Fruit fly (Drosophila melanogaster): Measurements from ENCODE around the gene Hrb87F.

The Hrb87F gene

DNA sequence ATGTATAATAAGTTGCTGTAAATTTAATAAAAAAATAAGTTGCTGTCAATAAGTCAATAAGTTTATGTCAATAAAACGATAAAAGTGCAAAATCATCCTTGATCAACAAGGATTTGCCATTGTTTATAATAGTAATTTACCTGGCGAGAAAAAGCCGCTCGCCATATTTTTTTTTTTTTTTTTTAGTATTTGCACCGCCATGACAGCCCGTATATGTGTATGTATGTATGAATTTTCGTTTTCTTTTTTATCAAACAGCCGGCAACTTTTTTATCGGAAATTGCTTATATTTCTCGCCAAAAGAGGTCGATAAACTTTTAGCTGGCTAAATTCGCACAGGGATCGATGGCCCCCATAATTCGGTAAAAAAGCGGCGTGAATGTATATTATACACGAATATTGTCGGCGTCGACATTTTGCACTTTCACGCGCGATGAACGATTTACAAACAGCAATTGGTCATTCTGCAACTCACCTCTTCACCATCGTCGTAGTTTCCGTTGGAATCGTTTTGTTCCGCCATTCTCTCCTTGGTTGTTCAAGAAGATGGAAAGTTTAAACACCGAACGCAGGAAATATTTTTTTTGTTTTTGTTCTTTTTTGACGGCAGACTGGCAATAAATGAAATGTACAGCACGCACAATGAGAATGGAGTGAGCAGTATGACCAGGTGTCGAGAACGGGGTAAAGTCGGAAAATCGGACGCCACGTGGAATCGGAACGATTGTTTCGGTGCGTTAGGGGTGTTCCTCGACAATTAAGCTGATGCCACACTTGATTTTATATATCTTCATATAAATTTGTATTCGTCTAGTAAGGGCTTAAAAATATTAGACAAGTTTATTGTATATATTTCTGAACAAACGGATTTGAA, at the start of gene Hrb87F (continued):
- no peak for TF ChIP-seq mam (GFP tag; optimal IDR thresholded peaks at IDR 0.05)
- no peak for TF ChIP-seq dmrt99B (tag; optimal IDR thresholded peaks at IDR 0.05)
- no peak for TF ChIP-seq CG10543 (GFP tag; optimal IDR thresholded peaks at IDR 0.05)
- peak; percentile 40; the same call in 1 of the 3 replicates for TF ChIP-seq CG11456 (GFP tag; IDR thresholded peaks at IDR 0.05)
- peak; percentile 14; the same call in 1 of the 2 replicates for TF ChIP-seq CG3847 (GFP tag; IDR thresholded peaks at IDR 0.05)
- peak; percentile 67 for TF ChIP-seq CG9932 (GFP tag; IDR thresholded peaks at IDR 0.05)
- TF ChIP-seq Nf-YC (tag; optimal IDR thresholded peaks at IDR 0.05), result no peak
- no peak for TF ChIP-seq crol (GFP tag; IDR thresholded peaks at IDR 0.05)
- no peak for TF ChIP-seq Optix (GFP tag; IDR thresholded peaks at IDR 0.05)
- TF ChIP-seq CG10654 (GFP tag; optimal IDR thresholded peaks at IDR 0.05), result no peak
- TF ChIP-seq CG10147 (GFP tag; optimal IDR thresholded peaks at IDR 0.05), result no peak
- peak; percentile 35 for TF ChIP-seq CG17568 (GFP tag; optimal IDR thresholded peaks at IDR 0.05)
- TF ChIP-seq Rx (GFP tag; IDR thresholded peaks at IDR 0.05), result no peak
- no peak for TF ChIP-seq CG11093 (GFP tag; IDR thresholded peaks at IDR 0.05)
- peak; percentile 85 for TF ChIP-seq MESR4 (GFP tag; optimal IDR thresholded peaks at IDR 0.05)
- peak; percentile 52; the same call in 1 of the 3 replicates for TF ChIP-seq ci (GFP tag; IDR thresholded peaks at IDR 0.05)
- TF ChIP-seq CrebB (tag; optimal IDR thresholded peaks at IDR 0.05), result peak; percentile 8
- no peak for TF ChIP-seq CG13287 (GFP tag; IDR thresholded peaks at IDR 0.05; ENCODE audit: partially characterized antibody)
- no peak for TF ChIP-seq slou (GFP tag; optimal IDR thresholded peaks at IDR 0.05)
- TF ChIP-seq CG34422 (GFP tag; IDR thresholded peaks at IDR 0.05), result peak; percentile 81; the same call in 1 of the 3 replicates
- no peak for TF ChIP-seq grau (tag; optimal IDR thresholded peaks at IDR 0.05)
- TF ChIP-seq zfh2 (GFP tag; optimal IDR thresholded peaks at IDR 0.05), result no peak
- peak; percentile 65 for TF ChIP-seq CG1603 (tag; optimal IDR thresholded peaks at IDR 0.05)
- no peak for TF ChIP-seq CG13624 (GFP tag; optimal IDR thresholded peaks at IDR 0.05)
- TF ChIP-seq chm (GFP tag; IDR thresholded peaks at IDR 0.05), result no peak
- 0 out of 2 replicates have a peak, but pooled peaks have one; percentile 9 for TF ChIP-seq bbx (GFP tag; IDR thresholded peaks at IDR 0.05; ENCODE audit: partially characterized antibody)
- TF ChIP-seq amos (GFP tag; IDR thresholded peaks at IDR 0.05; ENCODE audit: partially characterized antibody), result peak; percentile 25; the same call in 1 of the 2 replicates
- no peak for TF ChIP-seq HLH4C (GFP tag; IDR thresholded peaks at IDR 0.05; ENCODE audit: partially characterized antibody)
- TF ChIP-seq lola (GFP tag; optimal IDR thresholded peaks at IDR 0.05), result no peak
- no peak for TF ChIP-seq CG15073 (GFP tag; optimal IDR thresholded peaks at IDR 0.05)
- no peak for TF ChIP-seq zen2 (GFP tag; IDR thresholded peaks at IDR 0.05; ENCODE audit: partially characterized antibody)
- TF ChIP-seq CG10565 (GFP tag; optimal IDR thresholded peaks at IDR 0.05), result no peak
- no peak for TF ChIP-seq CG11247 (GFP tag; IDR thresholded peaks at IDR 0.05)
- TF ChIP-seq CG30020 (tag; optimal IDR thresholded peaks at IDR 0.05), result peak; percentile 93
- TF ChIP-seq eyg (GFP tag; optimal IDR thresholded peaks at IDR 0.05), result no peak
- TF ChIP-seq Trl (optimal IDR thresholded peaks at IDR 0.05), result no peak
- no peak for TF ChIP-seq Trl (GFP tag; optimal IDR thresholded peaks at IDR 0.05)
- TF ChIP-seq CG14014 (GFP tag; IDR thresholded peaks at IDR 0.05), result 0 out of 2 replicates have a peak, but pooled peaks have one; percentile 5
- TF ChIP-seq dati (GFP tag; IDR thresholded peaks at IDR 0.05), result no peak
- TF ChIP-seq CG32772 (GFP tag; IDR thresholded peaks at IDR 0.05), result peak; percentile 32; the same call in 1 of the 2 replicates
- no peak for TF ChIP-seq Bdp1 (GFP tag; optimal IDR thresholded peaks at IDR 0.05)
- no peak for TF ChIP-seq fd64A (GFP tag; optimal IDR thresholded peaks at IDR 0.05)
- TF ChIP-seq CG6765 (GFP tag; optimal IDR thresholded peaks at IDR 0.05), result no peak
- no peak for TF ChIP-seq C15 (GFP tag; IDR thresholded peaks at IDR 0.05)
- TF ChIP-seq sima (GFP tag; optimal IDR thresholded peaks at IDR 0.05), result no peak
- no peak for TF ChIP-seq Six4 (GFP tag; optimal IDR thresholded peaks at IDR 0.05)
- TF ChIP-seq phol (tag; optimal IDR thresholded peaks at IDR 0.05), result peak; percentile 84
- no peak for TF ChIP-seq CG6654 (GFP tag; optimal IDR thresholded peaks at IDR 0.05)
- no peak for TF ChIP-seq pnt (GFP tag; optimal IDR thresholded peaks at IDR 0.05)
